Fruit fly (Drosophila melanogaster) whole organism, embryonic: ENCODE results near the gene CG32163.

Experiments
- CG10147 ChIP-seq: fragments of 200-800 bp; sonication (Bioruptor generic); optimal IDR thresholded peaks from 2 replicates; lab custom pipeline; 2019; ENCODE audit warnings: missing biosample characterization, mild to moderate bottlenecking, missing genetic modification characterization, moderate library complexity
- CG10654 ChIP-seq: fragments of 200-800 bp; sonication (Bioruptor generic); optimal IDR thresholded peaks from 2 replicates; lab custom pipeline; 2016; ENCODE audit warnings: missing biosample characterization, missing genetic modification characterization
- CG12071 ChIP-seq: fragments of 200-800 bp; sonication (Bioruptor generic); optimal IDR thresholded peaks from 3 replicates; lab custom pipeline; 2018; ENCODE audit warnings: missing biosample characterization, mild to moderate bottlenecking, missing genetic modification characterization
- CG12659 ChIP-seq: fragments of 200-800 bp; sonication (Bioruptor generic); optimal IDR thresholded peaks from 3 replicates; lab custom pipeline; 2017; ENCODE audit warnings: mild to moderate bottlenecking, missing biosample characterization, missing genetic modification reagents, missing genetic modification characterization
- CG13624 ChIP-seq: fragments of 200-800 bp; sonication (Bioruptor generic); optimal IDR thresholded peaks from 2 replicates; lab custom pipeline; 2016; ENCODE audit warnings: missing biosample characterization, missing genetic modification characterization
- CG14710 ChIP-seq: fragments of 200-800 bp; sonication (Bioruptor generic); optimal IDR thresholded peaks from 3 replicates; lab custom pipeline; 2019; ENCODE audit warnings: missing biosample characterization, mild to moderate bottlenecking, missing genetic modification characterization, moderate library complexity
- CG15601 ChIP-seq: fragments of 200-800 bp; sonication (Bioruptor generic); optimal IDR thresholded peaks from 3 replicates; lab custom pipeline; 2019; ENCODE audit warnings: missing biosample characterization, mild to moderate bottlenecking, missing genetic modification characterization, moderate library complexity
- CG1603 ChIP-seq: fragments of 200-800 bp; sonication (Bioruptor generic); optimal IDR thresholded peaks from 2 replicates; lab custom pipeline; 2019; ENCODE audit warnings: missing biosample characterization, mild to moderate bottlenecking, missing genetic modification characterization, moderate library complexity
- CG17802 ChIP-seq: fragments of 200-800 bp; sonication (Bioruptor generic); optimal IDR thresholded peaks from 2 replicates; lab custom pipeline; 2018; ENCODE audit warnings: missing biosample characterization, mild to moderate bottlenecking, missing genetic modification characterization, moderate library complexity
- CG18262 ChIP-seq: fragments of 200-800 bp; optimal IDR thresholded peaks from 3 replicates; lab custom pipeline; 2019; ENCODE audit warnings: missing biosample characterization, mild to moderate bottlenecking, missing genetic modification characterization, moderate library complexity
- CG18764 ChIP-seq: fragments of 200-800 bp; sonication (Bioruptor generic); optimal IDR thresholded peaks from 3 replicates; lab custom pipeline; 2016; ENCODE audit warnings: missing biosample characterization, missing genetic modification characterization
- CG31224 ChIP-seq: fragments of 200-800 bp; sonication (Bioruptor generic); IDR thresholded peaks from 2 replicates; pipeline ENCODE4 v1.3.6; 2022; ENCODE audit warnings: missing biosample characterization, missing genetic modification characterization
- CG34422 ChIP-seq: fragments of 200-800 bp; sonication (Bioruptor generic); IDR thresholded peaks from 3 replicates; pipeline ENCODE4 v1.3.6; 2022; ENCODE audit warnings: missing biosample characterization, missing genetic modification characterization
- CG4282 ChIP-seq: fragments of 200-800 bp; sonication (Bioruptor generic); optimal IDR thresholded peaks from 2 replicates; lab custom pipeline; 2016; ENCODE audit warnings: missing biosample characterization, missing genetic modification characterization
- CG4854 ChIP-seq: fragments of 200-800 bp; sonication (Bioruptor generic); optimal IDR thresholded peaks from 2 replicates; lab custom pipeline; 2016; ENCODE audit warnings: missing biosample characterization, missing genetic modification characterization, inconsistent platforms
- CG5180 ChIP-seq: fragments of 200-800 bp; sonication (Bioruptor generic); optimal IDR thresholded peaks from 3 replicates; lab custom pipeline; 2017; ENCODE audit warnings: missing biosample characterization, missing genetic modification characterization, mild to moderate bottlenecking, moderate library complexity, missing genetic modification reagents
- CG6854 ChIP-seq: fragments of 200-800 bp; sonication (Bioruptor generic); optimal IDR thresholded peaks from 3 replicates; lab custom pipeline; 2017; ENCODE audit warnings: missing biosample characterization, mild to moderate bottlenecking, missing genetic modification characterization
- Dbx ChIP-seq: fragments of 200-800 bp; sonication (Bioruptor generic); IDR thresholded peaks from 3 replicates; pipeline ENCODE4 v1.3.6; 2022; ENCODE audit warnings: missing biosample characterization, missing genetic modification characterization
- Dip2 ChIP-seq: fragments of 200-800 bp; sonication (Bioruptor generic); IDR thresholded peaks from 2 replicates; pipeline ENCODE4 v1.3.6; 2022; ENCODE audit warnings: missing biosample characterization, missing genetic modification characterization
- Ets65A ChIP-seq: fragments of 200-800 bp; sonication (Bioruptor generic); peaks from one replicate; lab custom pipeline; 2016; ENCODE audit warnings: missing biosample characterization, missing genetic modification characterization
- Fer1 ChIP-seq: fragments of 200-800 bp; sonication (Bioruptor generic); optimal IDR thresholded peaks from 2 replicates; lab custom pipeline; 2017; ENCODE audit warnings: missing biosample characterization, mild to moderate bottlenecking, missing genetic modification characterization
- GATAe ChIP-seq: fragments of 200-800 bp; sonication (Bioruptor generic); conservative IDR thresholded peaks from 2 replicates; pipeline ENCODE4 v1.3.6; 2022; ENCODE audit warnings: missing biosample characterization, missing genetic modification characterization
- Gug ChIP-seq: fragments of 200-800 bp; sonication (Bioruptor generic); IDR thresholded peaks from 4 replicates; pipeline ENCODE4 v1.3.6; 2022; ENCODE audit warnings: missing biosample characterization, missing genetic modification characterization
- Hmr ChIP-seq: fragments of 200-800 bp; sonication (Bioruptor generic); optimal IDR thresholded peaks from 3 replicates; lab custom pipeline; 2017; ENCODE audit warnings: mild to moderate bottlenecking, missing biosample characterization, missing genetic modification reagents, missing genetic modification characterization
- Hr39 ChIP-seq: fragments of >200 bp; optimal IDR thresholded peaks from 2 replicates; lab custom pipeline; 2017
- MBD-R2 ChIP-seq: fragments of 200-800 bp; sonication (Bioruptor generic); IDR thresholded peaks from 2 replicates; pipeline ENCODE4 v1.3.6; 2022; ENCODE audit warnings: missing biosample characterization, missing genetic modification characterization
- MTF-1 ChIP-seq: fragments of 200-800 bp; sonication (Bioruptor generic); optimal IDR thresholded peaks from 2 replicates; lab custom pipeline; 2018; ENCODE audit warnings: missing biosample characterization, mild to moderate bottlenecking, missing genetic modification characterization, borderline replicate concordance
- NfI ChIP-seq: fragments of 200-800 bp; sonication (Bioruptor generic); optimal IDR thresholded peaks from 3 replicates; lab custom pipeline; 2018; ENCODE audit warnings: missing biosample characterization, mild to moderate bottlenecking, missing genetic modification characterization, moderate library complexity
- Optix ChIP-seq: fragments of 200-800 bp; sonication (Bioruptor generic); IDR thresholded peaks from 3 replicates; pipeline ENCODE4 v1.3.6; 2022; ENCODE audit warnings: missing biosample characterization, missing genetic modification characterization
- PHDP ChIP-seq: fragments of 200-800 bp; sonication (Bioruptor generic); optimal IDR thresholded peaks from 3 replicates; lab custom pipeline; 2018; ENCODE audit warnings: missing biosample characterization, mild to moderate bottlenecking, missing genetic modification characterization, moderate library complexity
- Spps ChIP-seq: fragments of 200-800 bp; sonication (Bioruptor generic); optimal IDR thresholded peaks from 2 replicates; lab custom pipeline; 2018; ENCODE audit warnings: missing biosample characterization, mild to moderate bottlenecking, missing genetic modification characterization
- Sry-β ChIP-seq: fragments of 200-800 bp; sonication (Bioruptor generic); optimal IDR thresholded peaks from 2 replicates; lab custom pipeline; 2018; ENCODE audit warnings: missing biosample characterization, mild to moderate bottlenecking, missing genetic modification characterization, moderate library complexity
- Ssrp ChIP-seq: fragments of 200-800 bp; sonication (Bioruptor generic); optimal IDR thresholded peaks from 2 replicates; lab custom pipeline; 2018; ENCODE audit warnings: missing biosample characterization, mild to moderate bottlenecking, missing genetic modification characterization, moderate library complexity
- az2 ChIP-seq: fragments of 200-800 bp; sonication (Bioruptor generic); optimal IDR thresholded peaks from 3 replicates; lab custom pipeline; 2016; ENCODE audit warnings: missing biosample characterization, missing genetic modification characterization
- bsh ChIP-seq, 2 experiments: fragments of 200-800 bp; sonication (Bioruptor generic); optimal IDR thresholded peaks; 2 replicates each; lab custom pipeline; 2017 to 2018; ENCODE audit warnings: mild to moderate bottlenecking in 2 of 2, missing biosample characterization in 2 of 2, missing genetic modification characterization in 2 of 2, moderate library complexity in 1 of 2
- cad ChIP-seq: fragments of >200 bp; optimal IDR thresholded peaks from 2 replicates; lab custom pipeline; 2017; ENCODE audit warnings: missing biosample characterization, missing genetic modification characterization
- corto ChIP-seq: fragments of 200-800 bp; sonication (Bioruptor generic); optimal IDR thresholded peaks from 2 replicates; lab custom pipeline; 2016; ENCODE audit warnings: missing biosample characterization, mild to moderate bottlenecking, missing genetic modification characterization, moderate library complexity
- lov ChIP-seq, 2 experiments: fragments of 200-800 bp in 1 of 2; fragments of >200 bp in 1 of 2; sonication (Bioruptor generic) in 1 of 2; IDR thresholded peaks in 1 of 2; optimal IDR thresholded peaks in 1 of 2; 2 replicates in 1 of 2; 3 replicates in 1 of 2; pipeline versions ENCODE4 v1.3.6 to Lab custom; 2017 to 2022; ENCODE audit warnings: missing biosample characterization in 1 of 2, missing genetic modification characterization in 1 of 2
- nmo ChIP-seq: fragments of 200-800 bp; sonication (Bioruptor generic); optimal IDR thresholded peaks from 2 replicates; lab custom pipeline; 2018; ENCODE audit warnings: missing biosample characterization, mild to moderate bottlenecking, missing genetic modification characterization, moderate library complexity
- nom ChIP-seq: fragments of 200-800 bp; sonication (Bioruptor generic); optimal IDR thresholded peaks from 2 replicates; lab custom pipeline; 2017; ENCODE audit warnings: missing biosample characterization, missing genetic modification characterization, mild to moderate bottlenecking, moderate library complexity, missing genetic modification reagents
- pita ChIP-seq: fragments of 200-800 bp; sonication (Bioruptor generic); optimal IDR thresholded peaks from 2 replicates; lab custom pipeline; 2017; ENCODE audit warnings: missing biosample characterization, mild to moderate bottlenecking, missing genetic modification characterization
- prd ChIP-seq, 3 experiments: fragments of >200 bp in 2 of 3; fragments of 200-800 bp in 1 of 3; sonication (Bioruptor generic) in 1 of 3; optimal IDR thresholded peaks in 2 of 3; IDR thresholded peaks in 1 of 3; 2 replicates in 2 of 3; 3 replicates in 1 of 3; pipeline versions ENCODE4 v1.3.6 to Lab custom; 2017 to 2022; ENCODE audit warnings: missing biosample characterization in 1 of 3, missing genetic modification characterization in 1 of 3
- rib ChIP-seq: fragments of 200-800 bp; sonication (Bioruptor generic); IDR thresholded peaks from 2 replicates; pipeline ENCODE4 v1.3.6; 2022; ENCODE audit warnings: missing biosample characterization, missing genetic modification characterization
- sc ChIP-seq, 3 experiments: fragments of >200 bp in 2 of 3; fragments of 200-800 bp in 1 of 3; sonication (Bioruptor generic) in 1 of 3; optimal IDR thresholded peaks; 2 replicates in 2 of 3; 3 replicates in 1 of 3; lab custom pipeline; 2017; ENCODE audit warnings: mild to moderate bottlenecking in 1 of 3, missing biosample characterization in 1 of 3, missing genetic modification characterization in 1 of 3, missing genetic modification reagents in 1 of 3
- sob ChIP-seq: fragments of 200-800 bp; sonication (Bioruptor generic); IDR thresholded peaks from 2 replicates; pipeline ENCODE4 v1.3.6; 2022; ENCODE audit warnings: missing biosample characterization, missing genetic modification characterization
- wdn ChIP-seq: fragments of 200-800 bp; sonication (Bioruptor generic); IDR thresholded peaks from 2 replicates; pipeline ENCODE4 v1.3.6; 2022; ENCODE audit warnings: missing biosample characterization, missing genetic modification characterization
- yki ChIP-seq: fragments of >200 bp; optimal IDR thresholded peaks from 3 replicates; lab custom pipeline; 2018
- z ChIP-seq: fragments of 200-800 bp; sonication (Bioruptor generic); IDR thresholded peaks from 3 replicates; pipeline ENCODE4 v1.3.6; 2022; ENCODE audit warnings: missing biosample characterization, missing genetic modification characterization
- zfh1 ChIP-seq: fragments of 200-800 bp; sonication (Bioruptor generic); IDR thresholded peaks from 3 replicates; pipeline ENCODE4 v1.3.6; 2022; ENCODE audit warnings: missing biosample characterization, missing genetic modification characterization

Gene CG32163

DNA sequence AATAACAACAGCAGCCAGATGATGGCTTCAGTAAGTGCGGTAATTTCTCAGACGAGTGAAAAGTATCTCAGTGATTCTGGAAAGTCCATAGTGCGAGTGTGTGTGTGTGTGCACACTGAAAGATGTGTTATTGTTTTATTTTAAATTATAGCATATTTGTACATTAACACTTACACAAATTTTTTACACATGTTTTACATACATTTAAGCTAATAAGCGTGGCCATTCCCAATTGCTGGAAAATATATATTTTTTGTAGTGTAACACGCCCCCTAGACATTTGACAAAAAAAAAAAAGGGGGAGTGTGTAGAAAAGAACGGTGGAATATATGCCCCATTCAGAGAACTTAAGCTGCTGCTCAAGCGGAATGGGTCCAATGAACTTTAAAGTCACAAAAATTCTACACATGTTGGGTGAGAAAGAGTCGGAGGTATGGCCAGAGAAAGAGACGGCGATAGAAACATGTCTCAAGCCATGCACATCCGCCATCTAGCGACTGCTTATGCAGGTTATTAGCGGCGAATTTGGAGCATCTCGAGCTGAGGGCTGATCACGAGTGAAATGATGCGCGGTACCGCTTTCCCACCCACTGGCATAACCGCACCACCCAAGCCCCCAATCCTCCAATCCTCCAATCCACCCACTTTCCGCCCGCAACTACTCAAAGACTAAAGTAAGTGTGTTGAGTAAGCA is 45.0 kb downstream of the CG32163 start (continued):
- TF ChIP-seq MTF-1 (GFP tag; lab: Kevin White, UChicago) = no peak
- no peak for TF ChIP-seq Gug (GFP tag; lab: Robert Waterston, UW)
- no peak for TF ChIP-seq CG12659 (GFP tag; lab: Kevin White, UChicago)
- no peak for TF ChIP-seq CG12071 (GFP tag; lab: Kevin White, UChicago)
- TF ChIP-seq GATAe = no peak
- no peak for TF ChIP-seq PHDP (tag; lab: Kevin White, UChicago)
- no peak for TF ChIP-seq NfI (GFP tag; lab: Kevin White, UChicago)
- no peak for TF ChIP-seq pita (GFP tag; lab: Kevin White, UChicago)
- TF ChIP-seq CG6854 (GFP tag; lab: Kevin White, UChicago) = no peak
- no peak for TF ChIP-seq CG4282
- TF ChIP-seq wdn (GFP tag; lab: Robert Waterston, UW) = no peak
- TF ChIP-seq lov (optimal IDR thresholded peaks at IDR 0.05; lab: Kevin White, UChicago) = no peak
- TF ChIP-seq lov (GFP tag; IDR thresholded peaks at IDR 0.05; lab: Robert Waterston, UW) = 0 out of 3 replicates have a peak, but pooled peaks have one; percentile 30
- peak; percentile 25 for TF ChIP-seq CG14710 (tag; lab: Kevin White, UChicago)
- 0 out of 3 replicates have a peak, but pooled peaks have one; percentile 38 for TF ChIP-seq CG34422 (GFP tag; lab: Robert Waterston, UW)
- TF ChIP-seq CG15601 (tag; lab: Kevin White, UChicago) = no peak
- no peak for TF ChIP-seq Hr39 (lab: Kevin White, UChicago)
- TF ChIP-seq rib (GFP tag; lab: Robert Waterston, UW) = no peak
- no peak for TF ChIP-seq CG31224 (GFP tag; lab: Robert Waterston, UW)
- TF ChIP-seq CG13624 = no peak
- TF ChIP-seq nmo (GFP tag; lab: Kevin White, UChicago) = peak; percentile 16
- TF ChIP-seq Dip2 (GFP tag; lab: Robert Waterston, UW) = no peak
- TF ChIP-seq Ets65A = peak; percentile 54
- no peak for TF ChIP-seq corto (GFP tag; lab: Kevin White, UChicago)
- TF ChIP-seq sob (GFP tag; lab: Robert Waterston, UW) = no peak
- TF ChIP-seq CG18262 (tag; lab: Kevin White, UChicago) = peak; percentile 26
- no peak for TF ChIP-seq Ssrp
- no peak for TF ChIP-seq prd (optimal IDR thresholded peaks at IDR 0.05; lab: Kevin White, UChicago)
- TF ChIP-seq prd (GFP tag; IDR thresholded peaks at IDR 0.05; lab: Robert Waterston, UW) = peak; percentile 61; the same call in 2 of the 3 replicates
- TF ChIP-seq CG5180 (GFP tag; lab: Kevin White, UChicago) = no peak
- no peak for TF ChIP-seq sc (optimal IDR thresholded peaks at IDR 0.05; lab: Kevin White, UChicago)
- no peak for TF ChIP-seq sc (GFP tag; optimal IDR thresholded peaks at IDR 0.05; lab: Kevin White, UChicago)
- no peak for TF ChIP-seq CG4854 (GFP tag; lab: Kevin White, UChicago)
- no peak for TF ChIP-seq CG17802 (tag; lab: Kevin White, UChicago)
- no peak for TF ChIP-seq Sry-β
- TF ChIP-seq CG18764 (GFP tag; lab: Kevin White, UChicago) = no peak
- TF ChIP-seq bsh (GFP tag; optimal IDR thresholded peaks at IDR 0.05; lab: Kevin White, UChicago) = peak in 1 of 2 experiments; percentile 16
- TF ChIP-seq az2 (GFP tag; lab: Kevin White, UChicago) = no peak
- TF ChIP-seq yki (lab: Kevin White, UChicago) = no peak
- no peak for TF ChIP-seq nom (GFP tag; lab: Kevin White, UChicago)
- no peak for TF ChIP-seq CG10654 (GFP tag; lab: Kevin White, UChicago)
- no peak for TF ChIP-seq CG10147 (GFP tag; lab: Kevin White, UChicago)
- no peak for TF ChIP-seq cad (GFP tag; lab: Kevin White, UChicago)
- TF ChIP-seq zfh1 = no peak
- no peak for TF ChIP-seq CG1603 (tag; lab: Kevin White, UChicago)
- TF ChIP-seq MBD-R2 (GFP tag; lab: Robert Waterston, UW) = no peak
- no peak for TF ChIP-seq Spps (tag; lab: Kevin White, UChicago)
- TF ChIP-seq z (GFP tag; lab: Robert Waterston, UW) = 0 out of 3 replicates have a peak, but pooled peaks have one; percentile 30
- TF ChIP-seq Fer1 = no peak
- TF ChIP-seq Dbx = no peak
- no peak for TF ChIP-seq Hmr (GFP tag; lab: Kevin White, UChicago)
- no peak for TF ChIP-seq Optix
